Worm (Caenorhabditis elegans) whole organism, L2 larva: Measurements from ENCODE around the gene mtrf-1L.
"Not testable (repeated sequence)": the region's sequence is repeated elsewhere in the genome, so short reads cannot be mapped to it uniquely, and the experiment has no call there.

ENCODE experiments used
- F13H6.1 ChIP-seq: sonication (generic microtip); optimal IDR thresholded peaks from 2 replicates; lab custom pipeline; 2016; ENCODE audit warnings: missing genetic modification characterization, missing compliant biosample characterization
- alr-1 ChIP-seq: fragments of 150-350 bp; optimal IDR thresholded peaks from 2 replicates; lab custom pipeline; 2014; ENCODE audit warnings: missing biosample characterization, missing genetic modification characterization
- aly-2 ChIP-seq: fragments of 150-350 bp; optimal IDR thresholded peaks from 2 replicates; lab custom pipeline; 2014; ENCODE audit warnings: missing biosample characterization, missing genetic modification characterization
- blmp-1 ChIP-seq: sonication (generic microtip); optimal IDR thresholded peaks from 2 replicates; lab custom pipeline; 2017; ENCODE audit warnings: missing genetic modification characterization, mild to moderate bottlenecking, missing compliant biosample characterization, antibody characterized with exemption, moderate library complexity; ENCODE audit not compliant: insufficient read depth
- crh-2 ChIP-seq: sonication (generic microtip); optimal IDR thresholded peaks from 2 replicates; lab custom pipeline; 2017; ENCODE audit warnings: missing biosample characterization, missing genetic modification characterization
- dmd-4 ChIP-seq: sonication (generic microtip); optimal IDR thresholded peaks from 2 replicates; lab custom pipeline; 2017; ENCODE audit warnings: missing biosample characterization, missing genetic modification characterization
- egl-27 ChIP-seq: sonication (generic microtip); optimal IDR thresholded peaks from 3 replicates; lab custom pipeline; 2017; ENCODE audit warnings: missing biosample characterization, missing genetic modification reagents, missing genetic modification characterization
- elt-1 ChIP-seq: fragments of 150-350 bp; optimal IDR thresholded peaks from 2 replicates; lab custom pipeline; 2014; ENCODE audit warnings: missing biosample characterization, missing genetic modification characterization
- fos-1 ChIP-seq: fragments of 150-350 bp; optimal IDR thresholded peaks from 2 replicates; lab custom pipeline; 2014; ENCODE audit warnings: missing biosample characterization, missing genetic modification characterization
- gmeb-1 ChIP-seq: fragments of 150-350 bp; optimal IDR thresholded peaks from 2 replicates; lab custom pipeline; 2014; ENCODE audit warnings: missing biosample characterization, missing genetic modification characterization
- lin-11 ChIP-seq: fragments of 150-350 bp; sonication (generic microtip); optimal IDR thresholded peaks from 2 replicates; lab custom pipeline; 2014; ENCODE audit warnings: missing biosample characterization, missing genetic modification characterization, inconsistent platforms, mixed read lengths
- lin-13 ChIP-seq: fragments of 150-350 bp; optimal IDR thresholded peaks from 2 replicates; lab custom pipeline; 2014; ENCODE audit warnings: missing biosample characterization, missing genetic modification reagents, missing genetic modification characterization
- lsy-2 ChIP-seq, 2 experiments: fragments of 150-350 bp in 1 of 2; sonication (generic microtip) in 1 of 2; optimal IDR thresholded peaks; 2 replicates each; lab custom pipeline; 2014 to 2017; ENCODE audit warnings: missing biosample characterization in 2 of 2, missing genetic modification characterization in 2 of 2
- mbf-1 ChIP-seq: sonication (generic microtip); optimal IDR thresholded peaks from 2 replicates; lab custom pipeline; 2017; ENCODE audit warnings: missing biosample characterization, missing genetic modification characterization
- nhr-129 ChIP-seq: fragments of 150-350 bp; optimal IDR thresholded peaks from 2 replicates; lab custom pipeline; 2014; ENCODE audit warnings: missing biosample characterization, missing genetic modification characterization
- nhr-25 ChIP-seq: fragments of 150-350 bp; sonication (generic microtip); optimal IDR thresholded peaks from 3 replicates; lab custom pipeline; 2014; ENCODE audit warnings: missing biosample characterization, missing genetic modification characterization
- nhr-6 ChIP-seq: fragments of 150-350 bp; optimal IDR thresholded peaks from 2 replicates; lab custom pipeline; 2014; ENCODE audit warnings: missing biosample characterization, missing genetic modification characterization
- peb-1 ChIP-seq: fragments of 150-350 bp; optimal IDR thresholded peaks from 2 replicates; lab custom pipeline; 2014; ENCODE audit warnings: missing biosample characterization, missing genetic modification characterization
- sma-3 ChIP-seq: sonication (generic microtip); optimal IDR thresholded peaks from 2 replicates; lab custom pipeline; 2016; ENCODE audit warnings: missing genetic modification reagents, missing genetic modification characterization, missing compliant biosample characterization
- sma-9 ChIP-seq, 2 experiments: fragments of 150-350 bp in 1 of 2; sonication (generic microtip) in 1 of 2; optimal IDR thresholded peaks; 2 replicates each; lab custom pipeline; 2014 to 2016; ENCODE audit warnings: missing genetic modification characterization in 2 of 2, mild to moderate bottlenecking in 1 of 2, missing biosample characterization in 1 of 2, missing compliant biosample characterization in 1 of 2, missing genetic modification reagents in 1 of 2, moderate library complexity in 1 of 2
- snpc-4 ChIP-seq: fragments of 150-350 bp; optimal IDR thresholded peaks from 2 replicates; lab custom pipeline; 2014; ENCODE audit warnings: missing biosample characterization, missing genetic modification characterization
- unc-55 ChIP-seq: fragments of 150-350 bp; sonication (generic microtip); optimal IDR thresholded peaks from 3 replicates; lab custom pipeline; 2014; ENCODE audit warnings: missing biosample characterization, missing genetic modification reagents, missing genetic modification characterization
- unc-62 ChIP-seq: fragments of 150-350 bp; optimal IDR thresholded peaks from 2 replicates; lab custom pipeline; 2014; ENCODE audit warnings: missing biosample characterization, missing genetic modification reagents, missing genetic modification characterization

mtrf-1L gene

DNA sequence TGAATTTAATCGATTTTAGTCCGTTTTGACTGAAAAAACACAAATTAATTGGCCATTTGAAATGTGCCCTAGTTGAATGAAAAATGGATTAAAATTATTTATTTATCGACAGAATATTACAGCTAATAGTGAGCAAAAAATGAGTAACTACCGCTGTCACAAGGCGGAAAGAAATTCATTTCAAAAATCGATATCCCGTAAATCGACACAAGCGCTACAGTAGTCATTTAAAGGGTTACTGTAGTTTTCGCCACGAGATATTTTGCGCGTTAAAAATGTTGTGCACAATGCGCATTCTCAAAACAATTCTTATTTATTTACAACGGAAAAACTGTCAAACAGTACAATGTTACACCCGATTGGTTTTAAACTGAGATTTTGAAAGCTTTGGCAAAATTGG is 23.7 kb downstream of the mtrf-1L start:
- TF ChIP-seq aly-2 (tag; lab: Kevin White, UChicago) (no peak), sma-3 (GFP tag; lab: Kevin White, UChicago) (no peak), sma-9 (GFP tag; optimal IDR thresholded peaks at IDR 0.05; lab: Kevin White, UChicago) (no peak), sma-9 (tag; optimal IDR thresholded peaks at IDR 0.05; lab: Kevin White, UChicago) (no peak), lin-13 (GFP tag; lab: Kevin White, UChicago) (no peak), dmd-4 (tag; lab: Kevin White, UChicago) (no peak), unc-55 (GFP tag; lab: Kevin White, UChicago) (no peak)

DNA sequence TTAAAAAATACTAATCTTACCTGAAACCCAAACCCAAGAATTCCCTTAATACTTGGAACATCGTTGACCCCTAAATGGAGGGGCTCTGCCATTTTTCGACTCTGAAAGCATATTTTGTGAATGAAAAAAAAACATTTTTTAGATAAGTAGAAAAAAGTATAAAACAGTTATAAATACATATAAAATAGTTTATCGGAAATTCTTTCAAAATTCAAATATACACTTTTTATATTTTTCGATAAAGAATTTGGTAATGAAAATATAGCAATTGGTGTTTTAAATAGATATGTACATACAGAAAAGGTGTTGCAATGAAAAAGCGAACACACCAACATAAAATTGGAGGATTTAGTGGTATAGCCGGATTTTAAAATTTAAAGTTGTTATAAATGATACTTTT is 28.1 kb downstream of the mtrf-1L start, which contains the start of gene Y59E9AL.4:
Gene Y59E9AL.4 (minus strand): TSS at position 101 of the 400 bp plus-strand sequence.
- TF ChIP-seq unc-62 (GFP tag; lab: Kevin White, UChicago): no peak

DNA sequence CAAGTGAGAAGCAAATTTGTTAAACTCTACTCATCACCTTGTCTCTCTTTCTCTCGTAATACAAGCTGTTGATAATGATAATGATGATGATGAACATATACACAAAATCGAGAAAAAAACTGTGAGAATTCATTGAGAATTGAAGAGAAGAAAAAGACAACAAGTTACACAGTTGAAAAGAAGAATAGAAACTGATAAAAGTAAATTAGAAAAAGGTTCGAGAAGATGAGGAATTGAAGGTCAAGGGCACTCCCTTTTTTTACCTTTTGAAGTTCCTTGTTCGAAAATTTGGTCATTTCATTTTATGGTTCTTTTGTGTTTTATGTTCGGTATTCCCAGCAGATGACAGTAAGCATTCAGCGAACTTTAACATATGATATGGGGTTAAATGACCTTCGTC is 29.4 kb downstream of the mtrf-1L start:
- peak; percentile 80 for TF ChIP-seq blmp-1 (tag; lab: Kevin White, UChicago)
- peak; percentile 53 for TF ChIP-seq sma-9 (GFP tag; optimal IDR thresholded peaks at IDR 0.05; lab: Kevin White, UChicago)
- TF ChIP-seq sma-9 (tag; optimal IDR thresholded peaks at IDR 0.05; lab: Kevin White, UChicago): no peak
- no peak for TF ChIP-seq lin-11 (tag; lab: Kevin White, UChicago)
- TF ChIP-seq nhr-129 (tag; lab: Kevin White, UChicago): no peak
- no peak for TF ChIP-seq egl-27 (tag; lab: Kevin White, UChicago)
- TF ChIP-seq sma-3 (GFP tag; lab: Kevin White, UChicago): peak; percentile 63
- TF ChIP-seq nhr-25 (tag; lab: Kevin White, UChicago): peak; percentile 91
- peak; percentile 27 for TF ChIP-seq crh-2 (tag; lab: Kevin White, UChicago)
- TF ChIP-seq fos-1 (tag; lab: Kevin White, UChicago): peak; percentile 37
- TF ChIP-seq, all 48 proteins: peak for 6

DNA sequence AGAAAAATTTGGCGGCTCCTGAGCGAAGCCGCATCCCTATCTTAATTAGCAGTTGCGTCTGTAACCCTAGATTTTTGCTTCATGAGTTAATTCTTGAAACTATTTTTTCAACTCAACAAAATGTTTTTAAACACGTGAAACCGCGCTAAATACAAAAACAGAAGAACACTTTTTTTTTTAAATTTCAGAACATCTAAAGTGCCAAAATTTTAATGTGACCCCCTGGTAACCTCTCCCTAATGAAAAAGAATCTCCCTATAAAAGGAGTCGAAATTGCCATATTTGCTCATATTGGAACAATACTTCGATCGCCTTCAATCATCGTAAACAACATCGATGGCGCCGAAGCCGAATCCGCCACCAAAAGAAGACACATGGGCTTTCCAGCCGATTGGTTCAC is 31.5 kb downstream of the mtrf-1L start, which contains the start of gene nsph-4.2:
Gene nsph-4.2 (plus strand): TSS at position 301 of the 400 bp plus-strand sequence.
- not testable (repeated sequence) for TF ChIP-seq elt-1 (tag; lab: Kevin White, UChicago); unc-55 (GFP tag; lab: Kevin White, UChicago); dmd-4 (tag; lab: Kevin White, UChicago)

DNA sequence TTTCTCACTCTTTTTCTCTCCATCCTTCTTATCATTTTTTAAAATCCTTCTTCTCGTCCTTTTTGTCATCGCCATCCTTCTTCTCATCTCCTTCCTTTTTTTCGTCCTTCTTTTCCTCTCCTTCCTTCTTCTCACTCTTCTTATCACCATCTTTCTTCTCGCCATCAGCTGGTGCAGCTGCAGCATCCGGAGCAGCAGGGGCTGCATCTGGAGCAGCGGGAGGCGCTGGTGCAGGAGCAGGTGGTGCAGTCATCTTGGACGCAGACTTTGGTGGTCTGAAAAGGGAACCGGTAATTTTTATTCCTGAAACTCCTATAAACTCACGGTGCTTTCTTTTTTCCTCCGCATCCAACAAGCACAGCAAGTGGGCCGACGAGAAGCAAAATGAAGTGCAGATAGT is 34.8 kb downstream of the mtrf-1L start:
- TF ChIP-seq snpc-4 (tag; lab: Kevin White, UChicago): no peak

DNA sequence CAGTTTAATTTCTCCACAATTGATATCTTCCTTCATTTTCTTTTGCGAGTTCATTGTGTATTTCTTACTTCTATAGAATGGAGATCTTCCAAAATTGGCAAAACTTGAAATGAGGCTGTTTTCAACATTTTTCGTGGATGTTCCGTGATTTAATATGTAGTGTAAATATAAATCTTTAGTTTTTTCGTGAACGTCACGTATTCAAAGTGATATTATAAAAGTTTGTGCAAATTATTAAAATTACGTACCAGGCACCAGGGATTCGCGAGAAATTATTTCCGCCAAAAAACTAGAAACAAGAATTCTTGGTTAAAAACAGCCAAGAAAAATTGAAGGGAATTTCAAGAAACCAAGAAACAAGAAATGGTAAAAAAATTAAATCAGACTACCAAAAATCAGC is 37.3 kb downstream of the mtrf-1L start, which contains the start of gene Y59E9AL.8:
Gene Y59E9AL.8 (minus strand): TSS at position 101 of the 400 bp plus-strand sequence.
- no peak for TF ChIP-seq nhr-25 (tag; lab: Kevin White, UChicago)
- TF ChIP-seq mbf-1 (tag; lab: Kevin White, UChicago): no peak
- no peak for TF ChIP-seq lin-11 (tag; lab: Kevin White, UChicago)
- no peak for TF ChIP-seq F13H6.1 (tag; lab: Kevin White, UChicago)
- no peak for TF ChIP-seq alr-1
- TF ChIP-seq peb-1 (tag; lab: Kevin White, UChicago): no peak
- no peak for TF ChIP-seq lin-13 (GFP tag; lab: Kevin White, UChicago)
- TF ChIP-seq sma-9 (GFP tag; optimal IDR thresholded peaks at IDR 0.05; lab: Kevin White, UChicago): no peak
- no peak for TF ChIP-seq sma-9 (tag; optimal IDR thresholded peaks at IDR 0.05; lab: Kevin White, UChicago)

DNA sequence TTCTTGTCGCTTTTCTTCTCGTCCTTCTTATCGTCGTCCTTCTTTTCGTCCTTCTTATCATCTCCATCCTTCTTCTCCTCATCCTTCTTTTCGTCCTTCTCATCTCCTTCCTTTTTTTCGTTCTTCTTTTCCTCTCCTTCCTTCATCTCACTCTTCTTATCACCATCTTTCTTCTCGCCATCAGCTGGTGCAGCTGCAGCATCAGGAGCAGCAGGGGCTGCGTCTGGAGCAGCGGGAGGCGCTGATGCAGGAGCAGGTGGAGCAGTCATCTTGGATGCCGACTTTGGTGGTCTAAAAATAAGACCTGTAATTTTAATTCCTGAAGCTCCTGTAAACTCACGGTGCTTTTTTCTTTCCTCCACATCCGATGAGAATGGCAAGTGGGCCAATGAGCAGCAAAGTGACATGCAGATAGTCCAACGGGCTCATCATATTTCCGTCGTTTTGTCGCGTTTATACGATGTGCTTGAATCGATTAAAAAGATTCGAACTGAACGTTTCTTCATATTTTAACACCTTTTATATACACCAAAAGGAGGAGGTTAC is 38.4 kb downstream of the mtrf-1L start, which contains the start of gene cylc-1:
Gene cylc-1 (minus strand): TSS at position 496 of the 546 bp plus-strand sequence.
- not testable (repeated sequence) for TF ChIP-seq snpc-4 (tag; lab: Kevin White, UChicago); lsy-2 (tag; optimal IDR thresholded peaks at IDR 0.05; lab: Kevin White, UChicago); aly-2 (tag; lab: Kevin White, UChicago)
- TF ChIP-seq, all 48 proteins: peak for 0; not testable (repeated sequence) for 48

DNA sequence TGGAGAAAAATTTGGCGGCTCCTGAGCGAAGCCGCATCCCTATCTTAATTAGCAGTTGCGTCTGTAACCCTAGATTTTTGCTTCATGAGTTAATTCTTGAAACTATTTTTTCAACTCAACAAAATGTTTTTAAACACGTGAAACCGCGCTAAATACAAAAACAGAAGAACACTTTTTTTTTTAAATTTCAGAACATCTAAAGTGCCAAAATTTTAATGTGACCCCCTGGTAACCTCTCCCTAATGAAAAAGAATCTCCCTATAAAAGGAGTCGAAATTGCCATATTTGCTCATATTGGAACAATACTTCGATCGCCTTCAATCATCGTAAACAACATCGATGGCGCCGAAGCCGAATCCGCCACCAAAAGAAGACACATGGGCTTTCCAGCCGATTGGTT is 39.6 kb downstream of the mtrf-1L start, which contains the start of gene nsph-4.1:
Gene nsph-4.1 (plus strand): TSS at position 301 of the 400 bp plus-strand sequence.
- not testable (repeated sequence) for TF ChIP-seq nhr-6 (tag; lab: Kevin White, UChicago); unc-62 (GFP tag; lab: Kevin White, UChicago); gmeb-1 (tag; lab: Kevin White, UChicago)
